Worm (Caenorhabditis elegans) whole organism, early embryonic: ENCODE measurements around the gene F01F1.2.

ENCODE experiments used
- B0310.2 ChIP-seq: sonication (generic microtip); optimal IDR thresholded peaks from 2 replicates; lab custom pipeline; 2016; ENCODE audit warnings: mild to moderate bottlenecking, missing genetic modification characterization, missing compliant biosample characterization
- F13C5.2 ChIP-seq: sonication (generic microtip); optimal IDR thresholded peaks from 2 replicates; lab custom pipeline; 2017; ENCODE audit warnings: mild to moderate bottlenecking, missing genetic modification characterization, inconsistent platforms, missing compliant biosample characterization
- ama-1 ChIP-seq: fragments of 150-350 bp; optimal IDR thresholded peaks from 2 replicates; lab custom pipeline; 2014
- ets-7 ChIP-seq: sonication (generic microtip); optimal IDR thresholded peaks from 2 replicates; lab custom pipeline; 2016; ENCODE audit warnings: missing genotype, missing genetic modification characterization, missing compliant biosample characterization
- hmbx-1 ChIP-seq: sonication (generic microtip); optimal IDR thresholded peaks from 2 replicates; lab custom pipeline; 2016; ENCODE audit warnings: mild to moderate bottlenecking, missing genetic modification characterization, missing compliant biosample characterization
- tbx-37 ChIP-seq: fragments of 200-800 bp; sonication (Bioruptor generic); conservative IDR thresholded peaks from 2 replicates; pipeline ENCODE4 v1.3.6; 2022; ENCODE audit warnings: missing genetic modification reagents, missing genetic modification characterization, missing compliant biosample characterization

DNA sequence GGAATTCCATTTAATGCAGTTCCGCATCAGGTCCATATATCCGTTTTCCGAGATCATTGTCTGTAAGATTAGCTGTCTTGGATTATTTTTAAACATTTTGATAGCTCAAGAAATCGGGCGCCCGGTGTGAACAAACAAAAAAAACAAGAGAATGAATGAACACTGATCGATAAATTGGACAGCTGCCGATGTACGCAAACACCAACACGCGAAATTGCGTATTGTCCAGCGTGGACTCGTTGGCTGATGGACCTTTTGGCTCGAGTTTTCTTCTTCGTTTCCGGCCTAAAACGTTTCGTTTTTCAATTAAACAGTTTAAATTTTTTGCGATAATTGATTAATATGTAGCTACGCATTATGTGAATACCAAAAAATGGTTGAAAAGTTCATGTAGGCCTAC is 27.7 kb downstream of the F01F1.2 start, which contains the start of gene dpff-1:
- TF ChIP-seq B0310.2 (tag; lab: Kevin White, UChicago) (no peak), F13C5.2 (tag; lab: Kevin White, UChicago) (peak; percentile 23), ets-7 (no peak), hmbx-1 (no peak), tbx-37 (GFP tag; lab: Robert Waterston, UW) (no peak), ama-1 (lab: Kevin White, UChicago) (no peak)
